Fruit fly (Drosophila melanogaster) whole organism, embryonic: ENCODE data around the gene CG44303.

Experiments used
- BEAF-32 ChIP-seq: fragments of 200-800 bp; sonication (Bioruptor generic); optimal IDR thresholded peaks from 3 replicates; lab custom pipeline; 2017; ENCODE audit warnings: missing biosample characterization, missing genetic modification characterization, mild to moderate bottlenecking, moderate library complexity, missing genetic modification reagents
- Bgb ChIP-seq: fragments of 200-800 bp; sonication (Bioruptor generic); IDR thresholded peaks from 2 replicates; pipeline ENCODE4 v1.3.6; 2022; ENCODE audit warnings: missing biosample characterization, missing genetic modification characterization; ENCODE audit not compliant: partially characterized antibody
- CG10959 ChIP-seq: fragments of 200-800 bp; sonication (Bioruptor generic); IDR thresholded peaks from 2 replicates; pipeline ENCODE4 v1.3.6; 2022; ENCODE audit warnings: missing biosample characterization, missing genetic modification characterization
- CG12155 ChIP-seq: fragments of 200-800 bp; sonication (Bioruptor generic); optimal IDR thresholded peaks from 3 replicates; lab custom pipeline; 2016; ENCODE audit warnings: missing biosample characterization, missing genetic modification characterization
- CG16813 ChIP-seq: fragments of 200-800 bp; sonication (Bioruptor generic); IDR thresholded peaks from 3 replicates; pipeline ENCODE4 v1.3.6; 2022; ENCODE audit warnings: missing biosample characterization, missing genetic modification characterization; ENCODE audit not compliant: partially characterized antibody
- CG17385 ChIP-seq: fragments of 200-800 bp; sonication (Bioruptor generic); optimal IDR thresholded peaks from 3 replicates; lab custom pipeline; 2018; ENCODE audit warnings: missing biosample characterization, mild to moderate bottlenecking, missing genetic modification characterization
- CG2116 ChIP-seq: fragments of 200-800 bp; sonication (Bioruptor generic); optimal IDR thresholded peaks from 3 replicates; lab custom pipeline; 2018; ENCODE audit warnings: missing biosample characterization, mild to moderate bottlenecking, missing genetic modification characterization
- CG34224 ChIP-seq: fragments of 200-800 bp; sonication (Bioruptor generic); IDR thresholded peaks from 3 replicates; pipeline ENCODE4 v1.3.6; 2022; ENCODE audit warnings: missing biosample characterization, missing genetic modification characterization; ENCODE audit not compliant: partially characterized antibody
- CG4707 ChIP-seq: fragments of 200-800 bp; sonication (Bioruptor generic); optimal IDR thresholded peaks from 2 replicates; lab custom pipeline; 2018; ENCODE audit warnings: missing biosample characterization, mild to moderate bottlenecking, missing genetic modification characterization, moderate library complexity
- CG6791 ChIP-seq: fragments of 200-800 bp; sonication (Bioruptor generic); IDR thresholded peaks from 3 replicates; pipeline ENCODE4 v1.3.6; 2022; ENCODE audit warnings: missing biosample characterization, missing genetic modification characterization; ENCODE audit not compliant: partially characterized antibody
- CG7928 ChIP-seq: fragments of 200-800 bp; sonication (Bioruptor generic); optimal IDR thresholded peaks from 2 replicates; lab custom pipeline; 2017; ENCODE audit warnings: missing biosample characterization, mild to moderate bottlenecking, missing genetic modification characterization
- CG7963 ChIP-seq: fragments of 200-800 bp; sonication (Bioruptor generic); IDR thresholded peaks from 3 replicates; pipeline ENCODE4 v1.3.6; 2022; ENCODE audit warnings: missing biosample characterization, missing genetic modification characterization; ENCODE audit not compliant: partially characterized antibody
- Dll ChIP-seq: fragments of 200-800 bp; sonication (Bioruptor generic); IDR thresholded peaks from 4 replicates; pipeline ENCODE4 v1.3.6; 2022; ENCODE audit warnings: missing biosample characterization, missing genetic modification characterization; ENCODE audit not compliant: partially characterized antibody
- Doc3 ChIP-seq: fragments of 200-800 bp; sonication (Bioruptor generic); IDR thresholded peaks from 3 replicates; pipeline ENCODE4 v1.3.6; 2022; ENCODE audit warnings: missing biosample characterization, missing genetic modification characterization; ENCODE audit not compliant: partially characterized antibody
- Dp ChIP-seq: fragments of 200-800 bp; sonication (Bioruptor generic); optimal IDR thresholded peaks from 2 replicates; lab custom pipeline; 2018; ENCODE audit warnings: missing biosample characterization, mild to moderate bottlenecking, missing genetic modification characterization, moderate library complexity
- Dref ChIP-seq: fragments of 200-800 bp; sonication (Bioruptor generic); IDR thresholded peaks from 2 replicates; pipeline ENCODE4 v1.3.6; 2022; ENCODE audit warnings: missing biosample characterization, missing genetic modification characterization
- E2f2 ChIP-seq: fragments of 200-800 bp; sonication (Bioruptor generic); IDR thresholded peaks from 2 replicates; pipeline ENCODE4 v1.3.6; 2022; ENCODE audit warnings: missing biosample characterization, missing genetic modification characterization
- Ets65A ChIP-seq: fragments of 200-800 bp; sonication (Bioruptor generic); peaks from one replicate; lab custom pipeline; 2016; ENCODE audit warnings: missing biosample characterization, missing genetic modification characterization
- HLH4C ChIP-seq: fragments of 200-800 bp; sonication (Bioruptor generic); IDR thresholded peaks from 3 replicates; pipeline ENCODE4 v1.3.6; 2022; ENCODE audit warnings: missing biosample characterization, missing genetic modification characterization; ENCODE audit not compliant: partially characterized antibody
- HLH54F ChIP-seq: fragments of 200-800 bp; sonication (Bioruptor generic); optimal IDR thresholded peaks from 3 replicates; lab custom pipeline; 2016; ENCODE audit warnings: missing biosample characterization, missing genetic modification characterization
- Myb ChIP-seq: fragments of 200-800 bp; sonication (Bioruptor generic); optimal IDR thresholded peaks from 2 replicates; lab custom pipeline; 2016; ENCODE audit warnings: missing biosample characterization, missing genetic modification characterization
- NFAT ChIP-seq: fragments of 200-800 bp; sonication (Bioruptor generic); IDR thresholded peaks from 2 replicates; pipeline ENCODE4 v1.3.6; 2022; ENCODE audit warnings: missing biosample characterization, missing genetic modification characterization
- NK7.1 ChIP-seq: fragments of 200-800 bp; sonication (Bioruptor generic); optimal IDR thresholded peaks from 3 replicates; lab custom pipeline; 2016; ENCODE audit warnings: missing biosample characterization, missing genetic modification characterization
- Scr ChIP-seq: fragments of 200-800 bp; sonication (Bioruptor generic); IDR thresholded peaks from 2 replicates; pipeline ENCODE4 v1.3.6; 2022; ENCODE audit warnings: missing biosample characterization, missing genetic modification characterization; ENCODE audit not compliant: partially characterized antibody
- Six4 ChIP-seq: fragments of 200-800 bp; sonication (Bioruptor generic); optimal IDR thresholded peaks from 2 replicates; lab custom pipeline; 2016; ENCODE audit warnings: missing biosample characterization, missing genetic modification characterization
- Sry-δ ChIP-seq: fragments of 200-800 bp; sonication (Bioruptor generic); optimal IDR thresholded peaks from 2 replicates; lab custom pipeline; 2016; ENCODE audit warnings: missing biosample characterization, missing genetic modification characterization
- Tbp ChIP-seq: fragments of >200 bp; optimal IDR thresholded peaks from 2 replicates; lab custom pipeline; 2018; ENCODE audit warnings: missing biosample characterization, missing genetic modification characterization
- ab ChIP-seq: fragments of 200-800 bp; sonication (Bioruptor generic); optimal IDR thresholded peaks from 2 replicates; lab custom pipeline; 2016; ENCODE audit warnings: missing biosample characterization, missing genetic modification characterization
- amos ChIP-seq: fragments of 200-800 bp; sonication (Bioruptor generic); IDR thresholded peaks from 2 replicates; pipeline ENCODE4 v1.3.6; 2022; ENCODE audit warnings: missing biosample characterization, missing genetic modification characterization; ENCODE audit not compliant: partially characterized antibody
- ato ChIP-seq: fragments of 200-800 bp; sonication (Bioruptor generic); IDR thresholded peaks from 2 replicates; pipeline ENCODE4 v1.3.6; 2022; ENCODE audit warnings: missing biosample characterization, missing genetic modification characterization; ENCODE audit not compliant: partially characterized antibody
- crp ChIP-seq, 2 experiments: fragments of 200-800 bp; sonication (Bioruptor generic); optimal IDR thresholded peaks; 2 replicates in 1 of 2; 3 replicates in 1 of 2; lab custom pipeline; 2017; ENCODE audit warnings: missing biosample characterization in 2 of 2, missing genetic modification characterization in 2 of 2, mild to moderate bottlenecking in 1 of 2, moderate library complexity in 1 of 2
- eve ChIP-seq, 2 experiments: fragments of >200 bp; optimal IDR thresholded peaks; 2 replicates each; lab custom pipeline; 2017; ENCODE audit warnings: missing biosample characterization in 2 of 2, missing genetic modification characterization in 2 of 2
- exex ChIP-seq: fragments of 200-800 bp; sonication (Bioruptor generic); optimal IDR thresholded peaks from 4 replicates; lab custom pipeline; 2018; ENCODE audit warnings: missing biosample characterization, mild to moderate bottlenecking, missing genetic modification characterization, moderate library complexity
- hb ChIP-seq: fragments of 200-800 bp; sonication (Bioruptor generic); IDR thresholded peaks from 3 replicates; pipeline ENCODE4 v1.3.6; 2022; ENCODE audit warnings: missing biosample characterization, missing genetic modification characterization; ENCODE audit not compliant: partially characterized antibody
- ind ChIP-seq: fragments of 200-800 bp; sonication (Bioruptor generic); optimal IDR thresholded peaks from 3 replicates; lab custom pipeline; 2016; ENCODE audit warnings: missing biosample characterization, missing genetic modification characterization
- klu ChIP-seq: fragments of 200-800 bp; sonication (Bioruptor generic); IDR thresholded peaks from 2 replicates; pipeline ENCODE4 v1.3.6; 2022; ENCODE audit warnings: missing biosample characterization, missing genetic modification characterization
- mld ChIP-seq: fragments of 200-800 bp; sonication (Bioruptor generic); IDR thresholded peaks from 3 replicates; pipeline ENCODE4 v1.3.6; 2022; ENCODE audit warnings: missing biosample characterization, missing genetic modification characterization; ENCODE audit not compliant: partially characterized antibody
- nmo ChIP-seq: fragments of 200-800 bp; sonication (Bioruptor generic); optimal IDR thresholded peaks from 2 replicates; lab custom pipeline; 2018; ENCODE audit warnings: missing biosample characterization, mild to moderate bottlenecking, missing genetic modification characterization, moderate library complexity
- peb ChIP-seq: fragments of 200-800 bp; sonication (Bioruptor generic); IDR thresholded peaks from 2 replicates; pipeline ENCODE4 v1.3.6; 2022; ENCODE audit warnings: missing biosample characterization, missing genetic modification characterization
- pzg ChIP-seq: fragments of 200-800 bp; sonication (Bioruptor generic); optimal IDR thresholded peaks from 3 replicates; lab custom pipeline; 2018; ENCODE audit warnings: missing biosample characterization, mild to moderate bottlenecking, missing genetic modification characterization, moderate library complexity
- repo ChIP-seq: fragments of 200-800 bp; sonication (Bioruptor generic); optimal IDR thresholded peaks from 2 replicates; lab custom pipeline; 2016; ENCODE audit warnings: missing biosample characterization, missing genetic modification characterization
- sens-2 ChIP-seq: fragments of 200-800 bp; sonication (Bioruptor generic); IDR thresholded peaks from 2 replicates; pipeline ENCODE4 v1.3.6; 2022; ENCODE audit warnings: missing biosample characterization, missing genetic modification characterization
- sna ChIP-seq: fragments of 200-800 bp; sonication (Bioruptor generic); IDR thresholded peaks from 2 replicates; pipeline ENCODE4 v1.3.6; 2022; ENCODE audit warnings: missing biosample characterization, missing genetic modification characterization; ENCODE audit not compliant: partially characterized antibody
- stwl ChIP-seq: fragments of 200-800 bp; sonication (Bioruptor generic); optimal IDR thresholded peaks from 3 replicates; lab custom pipeline; 2018; ENCODE audit warnings: missing biosample characterization, mild to moderate bottlenecking, missing genetic modification characterization, moderate library complexity
- tna ChIP-seq: fragments of 200-800 bp; sonication (Bioruptor generic); IDR thresholded peaks from 2 replicates; pipeline ENCODE4 v1.3.6; 2022; ENCODE audit warnings: missing biosample characterization, missing genetic modification characterization; ENCODE audit not compliant: partially characterized antibody
- unc-4 ChIP-seq: fragments of 200-800 bp; sonication (Bioruptor generic); IDR thresholded peaks from 2 replicates; pipeline ENCODE4 v1.3.6; 2022; ENCODE audit warnings: missing biosample characterization, missing genetic modification characterization; ENCODE audit not compliant: partially characterized antibody
- vnd ChIP-seq: fragments of 200-800 bp; sonication (Bioruptor generic); IDR thresholded peaks from 3 replicates; pipeline ENCODE4 v1.3.6; 2022; ENCODE audit warnings: missing biosample characterization, missing genetic modification characterization; ENCODE audit not compliant: partially characterized antibody
- zen2 ChIP-seq: fragments of 200-800 bp; sonication (Bioruptor generic); IDR thresholded peaks from 3 replicates; pipeline ENCODE4 v1.3.6; 2022; ENCODE audit warnings: missing biosample characterization, missing genetic modification characterization; ENCODE audit not compliant: partially characterized antibody

Gene CG44303

DNA sequence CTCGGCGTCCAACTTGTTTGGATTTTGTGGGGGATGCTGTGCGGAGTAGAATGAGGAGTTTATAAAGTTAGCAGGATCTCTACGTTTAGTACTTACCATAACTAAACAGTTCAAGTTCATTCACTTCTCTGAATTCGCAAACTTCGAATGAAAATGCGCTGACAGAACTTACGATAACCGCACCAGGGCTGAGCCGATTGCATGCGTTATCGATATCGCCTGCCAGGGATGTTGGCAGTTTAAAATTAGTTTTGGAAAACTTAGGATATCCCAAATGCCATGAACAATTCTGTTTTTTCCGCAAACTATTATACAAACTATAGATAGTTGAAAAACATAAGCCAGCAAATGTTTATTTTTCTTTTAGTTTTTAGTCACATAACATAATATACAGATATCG, at the start of gene CG44303:
Gene CG44303 (minus strand): TSS at position 154 of the 400 bp plus-strand sequence.
- TF ChIP-seq Myb (GFP tag; lab: Kevin White, UChicago) (peak; percentile 21), Tbp (GFP tag; lab: Kevin White, UChicago) (no peak), eve (GFP tag; optimal IDR thresholded peaks at IDR 0.05; lab: Kevin White, UChicago) (no peak), ind (no peak), vnd (GFP tag; lab: Robert Waterston, UW) (peak; percentile 62), zen2 (peak; percentile 67; the same call in 2 of the 3 replicates), Six4 (GFP tag; lab: Kevin White, UChicago) (no peak), sens-2 (GFP tag; lab: Robert Waterston, UW) (no peak), ato (GFP tag; lab: Robert Waterston, UW) (peak; percentile 79), repo (GFP tag; lab: Kevin White, UChicago) (no peak), peb (GFP tag; lab: Robert Waterston, UW) (no peak), BEAF-32 (GFP tag; lab: Kevin White, UChicago) (peak; percentile 30), CG7963 (GFP tag; lab: Robert Waterston, UW) (peak; percentile 59; the same call in 2 of the 3 replicates), sna (GFP tag; lab: Robert Waterston, UW) (0 out of 2 replicates have a peak, but pooled peaks have one; percentile 22), mld (GFP tag; lab: Robert Waterston, UW) (peak; percentile 80), Ets65A (GFP tag; lab: Kevin White, UChicago) (no peak), HLH54F (no peak), CG6791 (GFP tag; lab: Robert Waterston, UW) (peak; percentile 82), amos (GFP tag; lab: Robert Waterston, UW) (peak; percentile 61; the same call in 1 of the 2 replicates), hb (GFP tag; lab: Robert Waterston, UW) (peak; percentile 76; the same call in 2 of the 3 replicates), E2f2 (peak; percentile 79), CG2116 (GFP tag; lab: Kevin White, UChicago) (peak; percentile 61), nmo (GFP tag; lab: Kevin White, UChicago) (no peak), CG12155 (no peak), CG34224 (GFP tag; lab: Robert Waterston, UW) (peak; percentile 60; the same call in 2 of the 3 replicates), Scr (GFP tag; lab: Robert Waterston, UW) (peak; percentile 43; the same call in 1 of the 2 replicates), Dll (GFP tag; lab: Robert Waterston, UW) (0 out of 4 replicates have a peak, but pooled peaks have one; percentile 36), CG17385 (GFP tag; lab: Kevin White, UChicago) (no peak), NK7.1 (GFP tag; lab: Kevin White, UChicago) (no peak), CG4707 (GFP tag; lab: Kevin White, UChicago) (no peak), CG7928 (GFP tag; lab: Kevin White, UChicago) (peak; percentile 83), Dp (GFP tag; lab: Kevin White, UChicago) (peak; percentile 71), unc-4 (GFP tag; lab: Robert Waterston, UW) (0 out of 2 replicates have a peak, but pooled peaks have one; percentile 23), Sry-δ (GFP tag; lab: Kevin White, UChicago) (peak; percentile 29), NFAT (GFP tag; lab: Robert Waterston, UW) (no peak), pzg (GFP tag; lab: Kevin White, UChicago) (peak; percentile 28), CG10959 (GFP tag; lab: Robert Waterston, UW) (no peak), Bgb (peak; percentile 65), Doc3 (GFP tag; lab: Robert Waterston, UW) (peak; percentile 34; the same call in 1 of the 3 replicates), klu (GFP tag; lab: Robert Waterston, UW) (no peak), tna (GFP tag; lab: Robert Waterston, UW) (peak; percentile 66), ab (GFP tag; lab: Kevin White, UChicago) (no peak), crp (GFP tag; optimal IDR thresholded peaks at IDR 0.05; lab: Kevin White, UChicago) (no peak), stwl (tag; lab: Kevin White, UChicago) (peak; percentile 31), Dref (GFP tag; lab: Robert Waterston, UW) (peak; percentile 77), HLH4C (peak; percentile 80), exex (tag; lab: Kevin White, UChicago) (no peak), CG16813 (GFP tag; lab: Robert Waterston, UW) (peak; percentile 52; the same call in 2 of the 3 replicates)
